Worm (Caenorhabditis elegans) whole organism, L4 larva: ENCODE data around the gene lin-12.
A peak's percentile ranks its signal among the peaks of the same experiment; 100 is the strongest.

Experiments used
- F44E2.7 ChIP-seq: fragments of 200-800 bp; sonication (Bioruptor generic); IDR thresholded peaks from 2 replicates; pipeline ENCODE4 v2.1.2; 2022; ENCODE audit warnings: missing genetic modification characterization, missing compliant biosample characterization
- F49E8.2 ChIP-seq: sonication (generic microtip); optimal IDR thresholded peaks from 2 replicates; lab custom pipeline; 2016; ENCODE audit warnings: missing compliant biosample characterization, mild to moderate bottlenecking, missing genetic modification characterization, borderline replicate concordance
- R02D3.7 ChIP-seq: fragments of 150-350 bp; sonication (generic microtip); optimal IDR thresholded peaks from 3 replicates; lab custom pipeline; 2014; ENCODE audit warnings: missing biosample characterization, missing genetic modification characterization
- T20F7.1 ChIP-seq: fragments of 200-800 bp; sonication (Bioruptor generic); optimal IDR thresholded peaks from 2 replicates; lab custom pipeline; 2018; ENCODE audit warnings: mild to moderate bottlenecking, missing genetic modification characterization, missing compliant biosample characterization
- Y5F2A.4 ChIP-seq: fragments of 200-800 bp; sonication (Bioruptor generic); optimal IDR thresholded peaks from 2 replicates; lab custom pipeline; 2018; ENCODE audit warnings: mild to moderate bottlenecking, missing genetic modification characterization, missing compliant biosample characterization
- Y75B8A.6 ChIP-seq: fragments of 200-800 bp; sonication (Bioruptor generic); IDR thresholded peaks from 2 replicates; pipeline ENCODE4 v1.3.6; 2022; ENCODE audit warnings: missing genetic modification reagents, missing genetic modification characterization, missing compliant biosample characterization
- ZK546.5 ChIP-seq, 2 experiments: sonication (generic microtip); optimal IDR thresholded peaks; 2 replicates each; lab custom pipeline; 2017; ENCODE audit warnings: missing biosample characterization in 2 of 2, missing genetic modification characterization in 2 of 2
- aly-2 ChIP-seq: sonication (generic microtip); optimal IDR thresholded peaks from 2 replicates; lab custom pipeline; 2018; ENCODE audit warnings: missing biosample characterization, missing genetic modification characterization
- ama-1 ChIP-seq: fragments of 150-350 bp; optimal IDR thresholded peaks from 2 replicates; lab custom pipeline; 2014; ENCODE audit warnings: inconsistent platforms, mixed read lengths
- ceh-44 ChIP-seq: fragments of 200-800 bp; sonication (Bioruptor generic); IDR thresholded peaks from 2 replicates; pipeline ENCODE4 v1.3.6; 2022; ENCODE audit warnings: missing genetic modification reagents, missing genetic modification characterization, missing compliant biosample characterization
- ceh-62 ChIP-seq: sonication (generic microtip); optimal IDR thresholded peaks from 2 replicates; lab custom pipeline; 2017; ENCODE audit warnings: missing biosample characterization, missing genetic modification characterization
- ceh-82 ChIP-seq: sonication (generic microtip); optimal IDR thresholded peaks from 2 replicates; lab custom pipeline; 2017; ENCODE audit warnings: missing biosample characterization, missing genetic modification characterization
- ces-1 ChIP-seq: fragments of 150-350 bp; sonication (generic microtip); optimal IDR thresholded peaks from 4 replicates; lab custom pipeline; 2014; ENCODE audit warnings: missing biosample characterization, missing genetic modification reagents, missing genetic modification characterization
- cey-2 ChIP-seq: sonication (generic microtip); optimal IDR thresholded peaks from 3 replicates; lab custom pipeline; 2017; ENCODE audit warnings: missing genetic modification characterization, mild to moderate bottlenecking, missing compliant biosample characterization, antibody characterized with exemption, borderline replicate concordance; ENCODE audit not compliant: insufficient read depth
- daf-16 ChIP-seq, 3 experiments: sonication (generic microtip); optimal IDR thresholded peaks; 2 replicates each; lab custom pipeline; 2016 to 2017; ENCODE audit warnings: missing genetic modification characterization in 3 of 3, missing genetic modification reagents in 3 of 3, mild to moderate bottlenecking in 2 of 3, missing compliant biosample characterization in 2 of 3, missing biosample characterization in 1 of 3, moderate library complexity in 1 of 3
- dmd-6 ChIP-seq: fragments of 200-800 bp; sonication (Bioruptor generic); IDR thresholded peaks from 2 replicates; pipeline ENCODE4 v1.3.6; 2022; ENCODE audit warnings: missing genetic modification reagents, missing genetic modification characterization, missing compliant biosample characterization
- dpl-1 ChIP-seq: fragments of 150-350 bp; optimal IDR thresholded peaks from 2 replicates; lab custom pipeline; 2014; ENCODE audit warnings: missing biosample characterization, missing genetic modification reagents, missing genetic modification characterization
- dve-1 ChIP-seq: sonication (generic microtip); optimal IDR thresholded peaks from 2 replicates; lab custom pipeline; 2017; ENCODE audit warnings: antibody characterized with exemption, mild to moderate bottlenecking, missing genetic modification characterization, missing compliant biosample characterization; ENCODE audit not compliant: insufficient read depth
- egl-27 ChIP-seq: sonication (generic microtip); optimal IDR thresholded peaks from 3 replicates; lab custom pipeline; 2017; ENCODE audit warnings: missing biosample characterization, missing genetic modification reagents, missing genetic modification characterization
- fkh-10 ChIP-seq: fragments of 150-350 bp; optimal IDR thresholded peaks from 2 replicates; lab custom pipeline; 2014; ENCODE audit warnings: missing biosample characterization, missing genetic modification reagents, missing genetic modification characterization
- gei-8 ChIP-seq: fragments of 200-800 bp; sonication (Bioruptor generic); optimal IDR thresholded peaks from 2 replicates; lab custom pipeline; 2018; ENCODE audit warnings: mild to moderate bottlenecking, missing genetic modification characterization, missing compliant biosample characterization
- hif-1 ChIP-seq, 2 experiments: sonication (generic microtip); optimal IDR thresholded peaks; 2 replicates each; lab custom pipeline; 2016 to 2017; ENCODE audit warnings: missing compliant biosample characterization in 2 of 2, missing genetic modification characterization in 2 of 2, missing genetic modification reagents in 2 of 2, missing genotype in 2 of 2, mild to moderate bottlenecking in 1 of 2
- hlh-11 ChIP-seq: fragments of 200-800 bp; sonication (Bioruptor generic); optimal IDR thresholded peaks from 2 replicates; lab custom pipeline; 2018; ENCODE audit warnings: mild to moderate bottlenecking, missing genetic modification characterization, missing compliant biosample characterization
- lim-7 ChIP-seq: fragments of 200-800 bp; sonication (Bioruptor generic); IDR thresholded peaks from 2 replicates; pipeline ENCODE4 v1.3.6; 2022; ENCODE audit warnings: missing genetic modification characterization, missing compliant biosample characterization
- lin-13 ChIP-seq: fragments of 150-350 bp; optimal IDR thresholded peaks from 2 replicates; lab custom pipeline; 2014; ENCODE audit warnings: missing biosample characterization, missing genetic modification reagents, missing genetic modification characterization
- lin-39 ChIP-seq: fragments of 150-350 bp; optimal IDR thresholded peaks from 2 replicates; lab custom pipeline; 2014; ENCODE audit warnings: missing biosample characterization, missing genetic modification reagents, missing genetic modification characterization
- madf-9 ChIP-seq: fragments of 200-800 bp; sonication (Bioruptor generic); conservative IDR thresholded peaks from 2 replicates; pipeline ENCODE4 v1.3.6; 2022; ENCODE audit warnings: missing genetic modification reagents, missing genetic modification characterization, missing compliant biosample characterization
- nhr-10 ChIP-seq: fragments of 150-350 bp; optimal IDR thresholded peaks from 2 replicates; lab custom pipeline; 2014; ENCODE audit warnings: missing biosample characterization, missing genetic modification characterization
- nhr-25 ChIP-seq: sonication (generic microtip); optimal IDR thresholded peaks from 2 replicates; lab custom pipeline; 2017; ENCODE audit warnings: missing genetic modification characterization, mild to moderate bottlenecking, missing compliant biosample characterization, antibody characterized with exemption, moderate library complexity, borderline replicate concordance; ENCODE audit not compliant: insufficient read depth
- nhr-28 ChIP-seq: fragments of 150-350 bp; optimal IDR thresholded peaks from 2 replicates; lab custom pipeline; 2014; ENCODE audit warnings: missing biosample characterization, missing genetic modification characterization
- nhr-42 ChIP-seq: fragments of 200-800 bp; sonication (Bioruptor generic); IDR thresholded peaks from 2 replicates; pipeline ENCODE4 v1.3.6; 2022; ENCODE audit warnings: missing genetic modification characterization, missing compliant biosample characterization
- nhr-48 ChIP-seq: sonication (generic microtip); optimal IDR thresholded peaks from 2 replicates; lab custom pipeline; 2016; ENCODE audit warnings: mild to moderate bottlenecking, missing genetic modification characterization, missing compliant biosample characterization
- pha-4 ChIP-seq, 2 experiments: fragments of 150-350 bp in 1 of 2; fragments of 200-800 bp in 1 of 2; sonication (Bioruptor generic) in 1 of 2; IDR thresholded peaks in 1 of 2; optimal IDR thresholded peaks in 1 of 2; 2 replicates each; pipeline versions ENCODE4 v1.3.6 to Lab custom; 2014 to 2022; ENCODE audit warnings: missing genetic modification characterization in 2 of 2, missing genetic modification reagents in 2 of 2, missing biosample characterization in 1 of 2, missing compliant biosample characterization in 1 of 2
- rbr-2 ChIP-seq: sonication (generic microtip); optimal IDR thresholded peaks from 2 replicates; lab custom pipeline; 2016; ENCODE audit warnings: missing genotype, missing genetic modification characterization, missing compliant biosample characterization
- saeg-2 ChIP-seq: fragments of 200-800 bp; sonication (Bioruptor generic); IDR thresholded peaks from 2 replicates; pipeline ENCODE4 v1.3.6; 2022; ENCODE audit warnings: missing genetic modification reagents, missing genetic modification characterization, missing compliant biosample characterization
- skn-1 ChIP-seq: fragments of 150-350 bp; optimal IDR thresholded peaks from 2 replicates; lab custom pipeline; 2014; ENCODE audit warnings: missing biosample characterization, missing genetic modification characterization
- tag-97 ChIP-seq: fragments of 200-800 bp; sonication (Bioruptor generic); IDR thresholded peaks from 2 replicates; pipeline ENCODE4 v1.3.6; 2022; ENCODE audit warnings: missing genetic modification characterization, missing compliant biosample characterization
- unc-130 ChIP-seq: sonication (generic microtip); optimal IDR thresholded peaks from 2 replicates; lab custom pipeline; 2016; ENCODE audit warnings: missing genetic modification reagents, missing genetic modification characterization, missing compliant biosample characterization
- unc-62 ChIP-seq, 3 experiments: fragments of 150-350 bp in 1 of 3; sonication (generic microtip); optimal IDR thresholded peaks in 2 of 3; peaks in 1 of 3; 1 replicate in 1 of 3; 2 replicates in 2 of 3; lab custom pipeline; 2014 to 2017; ENCODE audit warnings: missing biosample characterization in 3 of 3, missing genetic modification characterization in 3 of 3, missing genetic modification reagents in 3 of 3, missing genotype in 1 of 3
- zag-1 ChIP-seq: fragments of 150-350 bp; optimal IDR thresholded peaks from 2 replicates; lab custom pipeline; 2014; ENCODE audit warnings: missing biosample characterization, missing genetic modification characterization
- zfp-3 ChIP-seq: fragments of 200-800 bp; sonication (Bioruptor generic); conservative IDR thresholded peaks from 2 replicates; pipeline ENCODE4 v1.3.6; 2022; ENCODE audit warnings: missing genetic modification reagents, missing genetic modification characterization, missing compliant biosample characterization
- ztf-11 ChIP-seq: fragments of 150-350 bp; optimal IDR thresholded peaks from 2 replicates; lab custom pipeline; 2014; ENCODE audit warnings: missing biosample characterization, missing genetic modification characterization
- ztf-7 ChIP-seq: fragments of 150-350 bp; optimal IDR thresholded peaks from 2 replicates; lab custom pipeline; 2014; ENCODE audit warnings: missing biosample characterization, missing genetic modification characterization

lin-12 gene

DNA sequence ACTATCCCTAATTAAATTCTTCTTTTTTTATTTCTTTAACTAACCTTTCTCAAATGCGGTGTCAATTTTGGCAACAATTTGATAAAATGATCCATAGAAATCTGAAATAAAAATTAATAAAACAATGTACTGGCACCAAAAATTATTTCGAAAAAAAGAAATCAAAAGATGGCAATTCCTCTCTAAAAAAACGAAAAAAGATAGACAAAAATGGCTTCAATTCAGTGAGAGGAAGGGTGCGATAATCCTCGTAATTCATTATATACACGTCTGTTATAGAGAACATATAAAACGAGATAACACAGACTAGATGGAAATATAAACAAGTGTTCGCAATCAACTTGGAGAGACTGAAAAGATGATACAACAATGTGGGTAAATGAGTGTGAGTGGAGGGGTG, 25.4 kb downstream of the lin-12 start, which contains the start of gene R107.2:
TSS of gene R107.2 (minus strand) at position 101 of the 400 bp plus-strand sequence.
- TF ChIP-seq cey-2 (tag; lab: Kevin White, UChicago) = no peak
- TF ChIP-seq dve-1 (tag; lab: Kevin White, UChicago) = peak; percentile 6
- no peak for TF ChIP-seq F44E2.7 (GFP tag; lab: Robert Waterston, UW)
- TF ChIP-seq hif-1 (tag; optimal IDR thresholded peaks at IDR 0.05; lab: Kevin White, UChicago) = no peak
- no peak for TF ChIP-seq hlh-11 (tag; lab: Kevin White, UChicago)
- no peak for TF ChIP-seq skn-1 (tag; lab: Kevin White, UChicago)
- no peak for TF ChIP-seq dmd-6 (GFP tag; lab: Robert Waterston, UW)
- TF ChIP-seq daf-16 (GFP tag; optimal IDR thresholded peaks at IDR 0.05; lab: Kevin White, UChicago) = no peak
- TF ChIP-seq daf-16 (tag; optimal IDR thresholded peaks at IDR 0.05; lab: Kevin White, UChicago) = peak; percentile 11
- TF ChIP-seq ama-1 = no peak
- TF ChIP-seq nhr-42 (GFP tag; lab: Robert Waterston, UW) = no peak
- no peak for TF ChIP-seq dpl-1 (GFP tag; lab: Kevin White, UChicago)
- TF ChIP-seq T20F7.1 (GFP tag; lab: Kevin White, UChicago) = no peak
- TF ChIP-seq nhr-25 = no peak
- no peak for TF ChIP-seq ceh-82 (tag; lab: Kevin White, UChicago)

DNA sequence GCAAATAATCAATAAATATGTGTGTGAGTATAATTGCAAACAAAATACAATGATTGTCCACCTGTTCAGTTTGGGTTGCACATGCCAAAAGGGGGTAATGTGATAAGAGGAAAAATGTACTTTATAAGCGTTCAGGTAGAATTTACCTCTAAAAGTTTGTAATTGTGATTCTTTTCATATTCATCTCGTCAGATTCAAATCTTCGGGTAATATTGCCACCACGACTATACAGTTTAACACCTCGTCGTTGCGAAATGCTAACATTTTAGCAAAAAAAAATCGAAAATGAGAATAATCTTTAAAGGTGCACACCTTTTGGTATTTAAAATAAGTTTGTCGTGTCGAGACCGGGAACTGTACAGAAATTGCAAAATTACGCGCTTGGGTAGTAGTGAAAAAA, 28.1 kb downstream of the lin-12 start, which contains the start of gene nac-2:
TSS of gene nac-2 (minus strand) at position 101 of the 400 bp plus-strand sequence.
- TF ChIP-seq daf-16 (GFP tag; optimal IDR thresholded peaks at IDR 0.05; lab: Kevin White, UChicago) (no peak), daf-16 (tag; optimal IDR thresholded peaks at IDR 0.05; lab: Kevin White, UChicago) (peak; percentile 15), ceh-62 (tag; lab: Kevin White, UChicago) (no peak)

DNA sequence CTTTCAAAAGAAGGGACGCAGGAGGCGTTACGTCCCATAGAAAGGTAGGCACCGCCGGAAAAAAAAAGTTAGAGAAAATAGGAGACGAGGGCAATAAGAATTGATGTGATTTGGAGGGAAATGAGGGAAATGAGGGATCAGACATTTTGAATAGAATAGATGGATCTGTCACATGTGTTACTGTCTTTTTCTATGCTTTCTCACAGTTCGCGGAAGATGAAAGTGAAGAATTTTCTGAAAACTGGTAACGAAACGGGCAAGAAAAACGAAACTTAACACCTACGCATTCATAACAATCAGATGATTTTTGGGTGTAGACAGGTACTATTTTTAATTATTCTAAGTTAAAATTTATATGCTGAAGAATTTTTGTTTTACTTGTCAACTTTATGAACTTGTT, 33.6 kb downstream of the lin-12 start, which contains the start of gene R107.9:
TSS of gene R107.9 (plus strand) at position 301 of the 400 bp plus-strand sequence.
- TF ChIP-seq pha-4 (GFP tag; IDR thresholded peaks at IDR 0.05; lab: Robert Waterston, UW) (no peak), pha-4 (tag; optimal IDR thresholded peaks at IDR 0.05; lab: Kevin White, UChicago) (no peak)

DNA sequence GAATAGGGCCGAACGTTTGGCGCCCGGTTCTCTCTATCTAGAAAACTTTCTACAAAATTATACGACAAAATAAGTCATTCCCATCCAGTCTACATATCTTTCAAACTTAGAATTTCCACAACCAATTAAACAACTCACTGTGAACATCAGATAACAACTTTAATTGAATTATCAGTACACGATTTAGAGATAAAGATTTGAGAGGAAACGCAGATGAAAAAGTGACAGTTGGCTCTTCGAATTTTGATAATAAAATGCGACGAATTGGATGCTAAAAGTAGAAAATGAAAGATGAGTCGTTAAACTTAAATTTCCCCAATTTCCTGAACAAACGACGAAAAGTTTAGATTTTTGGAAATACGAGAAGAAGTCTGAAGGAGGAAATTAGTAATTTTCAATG, 36.2 kb downstream of the lin-12 start:
- TF ChIP-seq Y5F2A.4 (GFP tag; lab: Kevin White, UChicago) (no peak), unc-62 (GFP tag; optimal IDR thresholded peaks at IDR 0.05 in 1 of 2; lab: Kevin White, UChicago) (no peak), unc-62 (tag; optimal IDR thresholded peaks at IDR 0.05; lab: Kevin White, UChicago) (no peak), skn-1 (tag; lab: Kevin White, UChicago) (no peak), madf-9 (GFP tag; lab: Robert Waterston, UW) (no peak), ZK546.5 (tag; optimal IDR thresholded peaks at IDR 0.05; lab: Kevin White, UChicago) (no peak), gei-8 (GFP tag; lab: Kevin White, UChicago) (no peak), Y75B8A.6 (GFP tag; lab: Robert Waterston, UW) (no peak), unc-130 (no peak), rbr-2 (tag; lab: Kevin White, UChicago) (no peak), zag-1 (tag; lab: Kevin White, UChicago) (no peak), ceh-44 (GFP tag; lab: Robert Waterston, UW) (no peak), nhr-10 (tag; lab: Kevin White, UChicago) (no peak), nhr-28 (tag; lab: Kevin White, UChicago) (peak; percentile 46), egl-27 (no peak), ztf-11 (tag; lab: Kevin White, UChicago) (no peak), nhr-48 (tag; lab: Kevin White, UChicago) (no peak), dve-1 (tag; lab: Kevin White, UChicago) (peak; percentile 83), lin-39 (tag; lab: Kevin White, UChicago) (no peak), fkh-10 (GFP tag; lab: Kevin White, UChicago) (no peak), dmd-6 (GFP tag; lab: Robert Waterston, UW) (peak; percentile 53), lim-7 (no peak), tag-97 (GFP tag; lab: Robert Waterston, UW) (no peak), lin-13 (GFP tag; lab: Kevin White, UChicago) (no peak), F44E2.7 (GFP tag; lab: Robert Waterston, UW) (no peak), aly-2 (tag; lab: Kevin White, UChicago) (no peak), F49E8.2 (tag; lab: Kevin White, UChicago) (no peak), R02D3.7 (tag; lab: Kevin White, UChicago) (no peak), ces-1 (GFP tag; lab: Kevin White, UChicago) (no peak), zfp-3 (GFP tag; lab: Robert Waterston, UW) (no peak), saeg-2 (no peak), ztf-7 (tag; lab: Kevin White, UChicago) (no peak), ceh-62 (tag; lab: Kevin White, UChicago) (no peak)
